Worm (Caenorhabditis elegans) whole organism, L4/young adult: ENCODE results near the gene col-146.

Source experiments
- W03F9.2 ChIP-seq: fragments of 150-350 bp; optimal IDR thresholded peaks from 2 replicates; lab custom pipeline; 2014; ENCODE audit warnings: missing biosample characterization, missing genetic modification characterization
- dao-5 ChIP-seq: sonication (generic microtip); optimal IDR thresholded peaks from 2 replicates; lab custom pipeline; 2016; ENCODE audit warnings: missing genotype, missing genetic modification characterization, moderate library complexity, missing compliant biosample characterization
- him-1 ChIP-seq: sonication (generic microtip); optimal IDR thresholded peaks from 2 replicates; lab custom pipeline; 2016; ENCODE audit warnings: missing genotype, missing genetic modification reagents, missing genetic modification characterization, missing compliant biosample characterization

col-146 gene

DNA sequence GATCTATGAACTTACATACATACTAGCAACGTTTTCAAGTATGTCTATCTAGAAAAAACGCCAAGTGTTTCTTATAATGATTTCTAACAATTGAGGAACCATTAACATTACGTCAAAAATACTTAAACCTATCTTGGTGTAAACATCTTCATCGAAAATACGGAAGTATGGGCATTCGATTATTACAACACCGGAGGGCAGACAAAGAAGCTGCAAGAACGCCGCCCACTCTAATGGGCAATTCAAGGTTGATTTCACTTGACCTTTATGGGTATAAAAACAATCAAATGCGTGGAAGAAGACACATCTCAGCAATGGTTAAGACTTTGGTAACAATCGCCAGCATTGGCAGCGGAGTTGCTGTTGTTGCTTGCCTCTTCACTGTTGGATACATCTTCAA lies at the start of gene col-146:
Gene col-146, plus strand, starts transcription at position 301 of the 400 bp plus-strand sequence.
- TF ChIP-seq dao-5 (tag; lab: Kevin White, UChicago) (no peak), him-1 (no peak), W03F9.2 (tag; lab: Kevin White, UChicago) (no peak)

DNA sequence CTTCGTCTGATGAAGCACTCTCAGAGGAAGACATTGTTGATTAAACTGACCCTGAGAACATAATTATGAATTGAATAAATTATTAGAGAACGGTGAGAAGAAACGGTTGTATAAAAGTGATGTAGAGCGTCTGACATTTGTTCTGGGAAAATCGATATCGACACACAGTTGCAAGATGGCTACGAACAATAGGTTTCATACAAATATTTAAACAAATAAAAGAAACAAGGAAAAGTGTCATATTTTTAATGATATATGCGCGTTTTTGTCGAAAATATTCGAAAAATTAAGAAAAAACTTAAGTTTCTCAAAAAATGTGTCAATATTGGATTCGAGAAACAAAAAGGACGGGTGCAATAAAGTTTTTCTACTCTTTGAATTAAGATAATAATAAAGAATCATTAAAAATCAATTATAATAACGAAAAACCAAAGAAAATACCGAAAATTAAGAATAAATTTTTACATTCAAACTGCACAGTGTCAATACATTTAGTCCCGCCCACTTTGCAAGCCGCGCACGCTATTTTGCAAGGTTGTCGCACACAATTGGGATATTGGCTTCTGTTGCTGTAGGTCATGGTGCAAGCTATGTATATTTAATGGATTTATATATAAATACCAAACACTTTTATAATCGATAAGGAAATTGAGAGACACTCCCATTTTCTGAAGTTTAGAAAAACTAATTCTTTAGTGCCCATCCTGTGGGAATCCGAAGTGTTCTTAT lies 47.0 kb upstream of the col-146 start, which contains the start of gene rtfo-1:
Gene rtfo-1, minus strand, starts transcription at position 51 of the 729 bp plus-strand sequence.
- TF ChIP-seq him-1 (no peak), dao-5 (tag; lab: Kevin White, UChicago) (no peak), W03F9.2 (tag; lab: Kevin White, UChicago) (no peak)

DNA sequence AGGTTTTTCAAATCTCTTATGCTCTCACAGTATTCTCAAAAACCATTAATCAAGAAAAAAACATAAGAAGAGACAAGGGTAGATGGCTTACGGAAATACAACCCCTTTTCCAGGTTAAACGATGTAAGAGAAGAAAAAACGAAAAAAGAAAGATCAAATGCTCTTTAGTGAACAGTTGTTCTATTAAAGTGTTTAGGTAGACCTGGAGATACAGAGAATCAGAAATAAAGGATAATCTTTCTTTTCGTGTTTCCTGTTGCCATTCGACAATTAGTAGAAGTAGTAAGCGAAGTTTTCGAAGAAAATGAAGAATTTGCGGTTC lies 46.5 kb upstream of the col-146 start, which contains the start of gene K09G1.1:
Gene K09G1.1, plus strand, starts transcription at position 223 of the 322 bp plus-strand sequence.
- TF ChIP-seq W03F9.2 (tag; lab: Kevin White, UChicago) = no peak
- no peak for TF ChIP-seq dao-5 (tag; lab: Kevin White, UChicago)
- TF ChIP-seq him-1 = no peak

DNA sequence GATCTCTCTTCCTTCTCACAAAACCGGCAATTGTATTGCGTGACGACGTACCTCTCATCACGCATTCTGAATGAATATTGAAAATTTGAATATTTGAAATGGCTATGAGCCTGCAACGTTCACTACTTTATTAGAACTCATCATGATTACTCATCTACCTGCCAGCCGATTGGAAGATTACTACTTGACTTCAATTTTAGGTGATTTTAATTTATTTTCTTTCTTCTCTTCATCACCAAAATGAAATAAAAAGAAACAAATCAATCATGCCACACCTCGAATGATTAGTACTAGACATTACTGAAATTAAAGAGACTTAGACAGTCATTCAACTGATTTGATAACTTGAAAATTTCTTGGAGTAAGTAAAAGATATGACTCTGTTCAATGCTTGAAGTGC lies 45.5 kb upstream of the col-146 start:
- TF ChIP-seq W03F9.2 (tag; lab: Kevin White, UChicago) (no peak), him-1 (no peak), dao-5 (tag; lab: Kevin White, UChicago) (no peak)

DNA sequence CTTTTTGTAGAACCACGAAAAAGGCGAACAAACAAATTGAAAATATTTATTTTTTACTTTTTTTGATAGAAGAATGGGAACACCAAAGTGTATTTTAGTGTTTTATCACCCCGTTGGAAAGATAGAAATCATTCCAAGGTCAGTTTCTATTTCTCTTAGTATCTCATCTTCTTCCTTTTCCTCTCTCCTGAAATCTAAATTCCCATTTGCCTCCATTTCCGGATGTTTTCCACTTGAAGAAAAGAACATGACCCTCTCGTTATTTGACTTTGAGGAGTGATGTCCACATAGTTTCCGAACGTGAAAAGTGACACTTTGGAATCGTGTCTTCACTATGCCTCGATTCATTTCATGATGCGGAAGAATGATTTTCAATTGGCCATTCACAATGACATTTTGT lies 42.1 kb upstream of the col-146 start:
- TF ChIP-seq him-1 = no peak
- TF ChIP-seq W03F9.2 (tag; lab: Kevin White, UChicago) = no peak
- TF ChIP-seq dao-5 (tag; lab: Kevin White, UChicago) = no peak

DNA sequence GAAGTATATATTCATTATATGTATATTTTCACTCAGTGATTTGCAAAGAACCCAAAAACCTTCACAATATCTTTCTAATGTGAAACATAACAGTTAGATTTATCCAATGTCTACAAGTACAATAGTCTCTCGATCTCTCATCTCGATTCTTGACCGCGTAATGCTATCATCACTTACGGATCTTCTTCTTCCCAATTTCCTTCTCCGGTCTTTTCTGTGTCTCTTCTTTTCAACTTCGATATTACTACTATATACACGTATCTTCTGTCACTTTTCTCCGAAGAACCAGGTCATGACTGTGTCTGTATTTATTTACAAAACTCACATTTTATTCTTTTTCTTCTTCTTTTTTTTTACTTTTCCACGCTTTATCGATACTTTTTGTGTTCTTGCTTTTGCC lies 41.2 kb upstream of the col-146 start:
- TF ChIP-seq W03F9.2 (tag; lab: Kevin White, UChicago) = no peak
- TF ChIP-seq him-1 = no peak
- no peak for TF ChIP-seq dao-5 (tag; lab: Kevin White, UChicago)

DNA sequence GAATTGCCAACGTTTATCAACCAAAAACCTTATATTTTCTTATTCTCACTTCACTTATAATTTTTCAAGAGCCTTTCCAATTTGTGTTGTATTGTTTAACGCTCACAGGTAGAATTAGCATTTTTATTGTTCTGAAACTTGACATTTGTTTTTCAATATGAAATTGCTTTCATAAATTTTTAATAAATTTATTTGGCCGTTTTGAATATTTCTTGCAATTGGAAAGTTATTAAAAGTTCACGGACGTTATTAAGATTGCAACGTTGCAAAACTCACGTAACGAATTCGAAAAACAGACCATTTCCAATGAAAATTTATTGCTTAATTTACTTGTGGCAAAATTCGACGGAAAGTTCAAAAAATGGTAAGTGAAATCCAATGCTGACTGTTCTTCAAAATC lies 39.4 kb upstream of the col-146 start, which contains the start of gene K09G1.2:
Gene K09G1.2, plus strand, starts transcription at position 301 of the 400 bp plus-strand sequence.
- no peak for TF ChIP-seq dao-5 (tag; lab: Kevin White, UChicago)
- no peak for TF ChIP-seq him-1

DNA sequence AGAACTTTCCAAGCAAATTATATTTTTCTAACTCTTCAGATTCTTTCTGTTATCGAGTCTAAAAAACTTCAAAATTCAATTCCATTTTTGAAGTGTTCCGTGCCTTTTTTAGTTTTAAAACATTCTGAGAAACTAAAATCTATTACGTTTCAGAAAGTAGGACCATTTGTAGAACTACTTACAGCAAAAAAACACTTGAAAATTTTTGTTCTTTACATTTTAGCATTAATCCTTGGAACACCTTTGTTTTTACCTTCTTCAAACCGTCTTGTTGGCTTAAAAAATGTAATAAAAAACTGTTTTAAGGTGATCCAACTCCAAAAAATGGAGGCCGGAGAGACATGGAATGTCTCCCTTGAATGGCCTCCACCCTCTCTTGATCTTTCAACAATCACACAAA lies 21.5 kb upstream of the col-146 start, which contains the start of gene dop-2:
Gene dop-2, plus strand, starts transcription at position 301 of the 400 bp plus-strand sequence.
- no peak for TF ChIP-seq W03F9.2 (tag; lab: Kevin White, UChicago)
- no peak for TF ChIP-seq dao-5 (tag; lab: Kevin White, UChicago)
- TF ChIP-seq him-1 = no peak

DNA sequence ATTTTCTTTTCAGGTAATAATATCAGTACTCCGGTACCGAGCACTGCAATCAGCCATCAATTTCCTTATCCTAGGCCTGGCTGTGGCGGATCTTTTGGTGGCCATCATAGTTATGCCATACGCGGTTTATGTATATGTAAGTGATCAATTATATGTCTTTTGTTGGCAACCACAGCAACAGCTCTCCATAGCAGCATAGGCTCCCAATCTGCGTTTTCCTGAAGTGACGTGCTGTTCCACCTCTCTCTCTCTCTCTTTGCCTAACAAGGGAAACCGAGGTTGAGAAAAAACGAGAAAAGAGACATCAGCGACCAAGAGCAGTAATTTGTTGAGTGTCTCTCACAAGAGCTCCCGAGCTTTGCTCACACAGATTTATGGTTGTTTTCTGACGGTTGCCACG lies 20.5 kb upstream of the col-146 start:
- no peak for TF ChIP-seq dao-5 (tag; lab: Kevin White, UChicago)
- TF ChIP-seq him-1 = no peak
- TF ChIP-seq W03F9.2 (tag; lab: Kevin White, UChicago) = no peak

DNA sequence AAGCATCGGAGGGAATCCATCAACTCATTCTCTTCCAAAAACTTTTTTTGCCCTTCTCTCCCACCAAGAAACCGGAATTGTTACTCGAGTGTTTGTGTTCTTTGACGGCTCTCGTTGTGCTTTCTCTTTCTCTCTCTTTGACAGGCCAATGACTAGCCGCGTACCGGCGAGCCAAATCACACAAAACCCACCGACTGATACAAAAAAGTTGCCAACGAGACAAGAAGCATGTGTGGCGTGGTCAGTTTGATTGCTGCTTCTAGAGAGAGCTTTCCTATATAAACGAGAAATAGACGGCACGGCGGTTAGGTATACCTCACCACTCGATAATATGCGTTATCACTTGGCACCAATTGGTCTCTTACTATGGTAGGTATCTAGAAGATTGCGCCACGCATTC lies 14.0 kb upstream of the col-146 start, which contains the start of gene pqn-63:
Gene pqn-63, plus strand, starts transcription at position 307 of the 400 bp plus-strand sequence.
- no peak for TF ChIP-seq him-1
- TF ChIP-seq W03F9.2 (tag; lab: Kevin White, UChicago) = no peak
- no peak for TF ChIP-seq dao-5 (tag; lab: Kevin White, UChicago)

DNA sequence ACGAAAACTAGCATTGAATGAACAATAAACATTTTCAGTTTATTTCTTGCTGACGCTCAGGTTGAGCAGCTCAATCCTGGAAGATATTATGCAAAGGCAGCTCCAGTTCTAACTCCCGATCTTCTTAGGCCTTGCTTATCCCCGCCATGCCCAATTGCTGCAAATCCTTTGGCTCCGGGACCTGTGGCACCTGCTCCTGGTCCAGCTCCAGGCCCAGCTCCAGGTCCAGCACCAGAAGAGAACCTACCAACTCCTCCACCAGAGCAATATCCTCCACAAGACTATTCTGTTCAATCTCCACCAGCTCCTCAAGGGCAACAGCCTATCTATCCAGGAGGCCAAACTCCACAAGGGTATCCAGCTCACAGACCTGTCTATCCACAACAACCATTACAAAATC lies 13.6 kb upstream of the col-146 start:
- no peak for TF ChIP-seq W03F9.2 (tag; lab: Kevin White, UChicago)
- TF ChIP-seq dao-5 (tag; lab: Kevin White, UChicago) = no peak
- no peak for TF ChIP-seq him-1

DNA sequence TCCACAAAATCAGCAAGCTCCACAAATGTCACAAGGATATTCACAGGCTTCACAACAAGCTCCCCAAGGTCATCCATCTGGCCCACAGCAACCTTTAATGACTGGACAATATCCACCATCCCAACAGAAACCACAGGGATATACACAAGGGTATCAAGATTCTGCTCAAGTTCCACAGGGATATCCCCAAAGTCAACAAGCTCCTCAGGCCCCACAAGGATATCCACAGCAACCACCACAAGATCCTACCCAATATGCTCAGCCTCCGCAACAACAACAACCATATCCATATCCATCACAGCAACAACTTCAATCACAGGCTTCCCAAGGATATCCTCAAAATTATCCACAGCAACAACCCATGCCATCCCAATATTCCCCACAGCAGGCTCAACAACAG lies 13.1 kb upstream of the col-146 start:
- TF ChIP-seq dao-5 (tag; lab: Kevin White, UChicago) (no peak), W03F9.2 (tag; lab: Kevin White, UChicago) (no peak), him-1 (no peak)

DNA sequence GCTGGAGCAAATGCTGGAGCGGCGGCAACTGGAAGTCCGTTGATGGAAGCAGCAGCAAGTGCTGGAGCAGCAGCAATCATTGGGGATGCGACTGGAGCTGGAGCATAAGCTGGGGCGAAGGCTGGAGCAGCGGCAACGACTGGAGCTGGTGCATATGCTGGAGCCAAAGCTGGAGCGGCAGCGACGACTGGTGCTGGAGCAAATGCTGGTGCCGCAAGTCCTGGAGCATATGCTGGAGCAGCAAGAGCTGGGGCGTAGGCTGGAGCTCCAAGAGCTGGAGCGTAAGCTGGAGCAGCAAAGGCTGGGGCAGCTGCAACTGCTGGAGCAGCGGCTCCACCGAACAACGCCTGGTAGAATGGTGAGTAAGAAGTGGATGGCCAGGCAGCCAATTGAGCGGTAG lies 11.3 kb upstream of the col-146 start:
- TF ChIP-seq him-1 = no peak
- TF ChIP-seq dao-5 (tag; lab: Kevin White, UChicago) = no peak
- TF ChIP-seq W03F9.2 (tag; lab: Kevin White, UChicago) = no peak

DNA sequence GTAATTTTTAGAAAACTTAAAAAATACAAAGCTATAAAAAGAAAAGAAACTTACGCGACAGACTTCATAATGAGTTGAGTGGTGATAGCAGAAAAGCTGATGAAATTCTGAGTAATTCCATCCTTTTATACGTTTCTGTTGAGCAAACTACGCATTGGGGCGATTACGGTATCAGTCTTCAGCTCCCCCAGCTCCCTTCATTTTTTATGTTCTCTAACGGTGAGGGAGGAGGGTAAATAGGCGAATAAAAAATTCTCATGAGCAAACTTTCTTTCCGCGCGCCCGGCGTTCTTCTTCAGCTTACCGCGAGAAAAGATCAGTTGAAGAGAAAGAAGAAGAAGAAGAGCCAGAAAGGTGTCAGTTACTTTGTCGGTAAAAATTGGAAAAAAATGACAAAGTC lies 10.8 kb upstream of the col-146 start, which contains the start of gene idpc-7:
Gene idpc-7, minus strand, starts transcription at position 101 of the 400 bp plus-strand sequence.
- TF ChIP-seq W03F9.2 (tag; lab: Kevin White, UChicago) = no peak
- no peak for TF ChIP-seq him-1
- no peak for TF ChIP-seq dao-5 (tag; lab: Kevin White, UChicago)

DNA sequence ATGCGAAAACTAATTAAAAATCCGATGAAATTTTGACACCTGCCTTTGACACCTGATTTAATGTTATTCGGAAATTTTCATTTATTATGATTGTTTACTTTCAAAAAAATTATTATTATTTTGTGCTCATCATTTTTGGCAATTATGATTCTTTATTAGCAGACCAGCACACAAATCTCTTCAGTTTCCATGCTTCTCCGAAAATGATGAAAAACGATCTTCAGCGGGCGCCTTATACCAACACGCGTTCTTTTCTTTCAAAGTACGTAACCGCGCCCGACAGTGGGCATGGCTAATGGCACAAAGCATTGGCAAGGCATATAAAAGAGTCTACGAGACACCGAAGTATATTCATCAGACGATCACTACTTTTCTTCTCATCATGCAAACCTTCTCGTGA lies 9.9 kb upstream of the col-146 start, which contains the start of gene idpc-6:
Gene idpc-6, plus strand, starts transcription at position 301 of the 400 bp plus-strand sequence.
- TF ChIP-seq dao-5 (tag; lab: Kevin White, UChicago) (no peak), W03F9.2 (tag; lab: Kevin White, UChicago) (no peak), him-1 (no peak)
